Fruit fly (Drosophila melanogaster) whole organism, embryonic: ENCODE data around the gene UQCR-C1.
A peak's percentile ranks its signal among the peaks of the same experiment; 100 is the strongest.

Experiments
- CG10147 ChIP-seq: fragments of 200-800 bp; sonication (Bioruptor generic); optimal IDR thresholded peaks from 2 replicates; lab custom pipeline; 2019; ENCODE audit warnings: missing biosample characterization, mild to moderate bottlenecking, missing genetic modification characterization, moderate library complexity
- CG10267 ChIP-seq: fragments of 200-800 bp; sonication (Bioruptor generic); optimal IDR thresholded peaks from 2 replicates; lab custom pipeline; 2018; ENCODE audit warnings: missing biosample characterization, mild to moderate bottlenecking, missing genetic modification characterization, moderate library complexity
- CG10321 ChIP-seq: fragments of 200-800 bp; sonication (Bioruptor generic); IDR thresholded peaks from 2 replicates; pipeline ENCODE4 v1.3.6; 2022; ENCODE audit warnings: missing biosample characterization, missing genetic modification characterization
- CG10959 ChIP-seq: fragments of 200-800 bp; sonication (Bioruptor generic); IDR thresholded peaks from 2 replicates; pipeline ENCODE4 v1.3.6; 2022; ENCODE audit warnings: missing biosample characterization, missing genetic modification characterization
- CG11398 ChIP-seq: fragments of 200-800 bp; sonication (Bioruptor generic); optimal IDR thresholded peaks from 2 replicates; lab custom pipeline; 2016; ENCODE audit warnings: missing biosample characterization, missing genetic modification characterization
- CG11456 ChIP-seq: fragments of 200-800 bp; sonication (Bioruptor generic); IDR thresholded peaks from 3 replicates; pipeline ENCODE4 v1.3.6; 2022; ENCODE audit warnings: missing biosample characterization, missing genetic modification characterization
- CG11696 ChIP-seq: fragments of 200-800 bp; sonication (Bioruptor generic); IDR thresholded peaks from 2 replicates; pipeline ENCODE4 v1.3.6; 2022; ENCODE audit warnings: missing biosample characterization, missing genetic modification characterization
- CG12391 ChIP-seq: fragments of 200-800 bp; sonication (Bioruptor generic); optimal IDR thresholded peaks from 3 replicates; lab custom pipeline; 2018; ENCODE audit warnings: missing biosample characterization, mild to moderate bottlenecking, missing genetic modification characterization, moderate library complexity
- CG13123 ChIP-seq: fragments of 200-800 bp; sonication (Bioruptor generic); optimal IDR thresholded peaks from 2 replicates; lab custom pipeline; 2016; ENCODE audit warnings: missing biosample characterization, missing genetic modification characterization
- CG14710 ChIP-seq: fragments of 200-800 bp; sonication (Bioruptor generic); optimal IDR thresholded peaks from 3 replicates; lab custom pipeline; 2019; ENCODE audit warnings: missing biosample characterization, mild to moderate bottlenecking, missing genetic modification characterization, moderate library complexity
- CG15269 ChIP-seq: fragments of 200-800 bp; sonication (Bioruptor generic); optimal IDR thresholded peaks from 2 replicates; lab custom pipeline; 2018; ENCODE audit warnings: missing biosample characterization, mild to moderate bottlenecking, missing genetic modification characterization, moderate library complexity
- CG16813 ChIP-seq: fragments of 200-800 bp; sonication (Bioruptor generic); IDR thresholded peaks from 3 replicates; pipeline ENCODE4 v1.3.6; 2022; ENCODE audit warnings: missing biosample characterization, missing genetic modification characterization; ENCODE audit not compliant: partially characterized antibody
- CG34422 ChIP-seq: fragments of 200-800 bp; sonication (Bioruptor generic); IDR thresholded peaks from 3 replicates; pipeline ENCODE4 v1.3.6; 2022; ENCODE audit warnings: missing biosample characterization, missing genetic modification characterization
- CG3995 ChIP-seq: fragments of 200-800 bp; sonication (Bioruptor generic); optimal IDR thresholded peaks from 3 replicates; lab custom pipeline; 2016; ENCODE audit warnings: missing biosample characterization, missing genetic modification characterization
- CG4820 ChIP-seq: fragments of 200-800 bp; sonication (Bioruptor generic); optimal IDR thresholded peaks from 3 replicates; lab custom pipeline; 2016; ENCODE audit warnings: missing biosample characterization, missing genetic modification characterization
- CG6272 ChIP-seq: fragments of 200-800 bp; sonication (Bioruptor generic); IDR thresholded peaks from 2 replicates; pipeline ENCODE4 v1.3.6; 2022; ENCODE audit warnings: missing biosample characterization, missing genetic modification characterization
- CG6791 ChIP-seq: fragments of 200-800 bp; sonication (Bioruptor generic); IDR thresholded peaks from 3 replicates; pipeline ENCODE4 v1.3.6; 2022; ENCODE audit warnings: missing biosample characterization, missing genetic modification characterization; ENCODE audit not compliant: partially characterized antibody
- CG7839 ChIP-seq: fragments of 200-800 bp; sonication (Bioruptor generic); optimal IDR thresholded peaks from 3 replicates; lab custom pipeline; 2018; ENCODE audit warnings: missing biosample characterization, mild to moderate bottlenecking, missing genetic modification characterization, moderate library complexity
- CG8388 ChIP-seq: fragments of 200-800 bp; sonication (Bioruptor generic); optimal IDR thresholded peaks from 2 replicates; lab custom pipeline; 2019; ENCODE audit warnings: missing biosample characterization, mild to moderate bottlenecking, missing genetic modification characterization, moderate library complexity
- CG9215 ChIP-seq: fragments of 200-800 bp; sonication (Bioruptor generic); IDR thresholded peaks from 2 replicates; pipeline ENCODE4 v1.3.6; 2022; ENCODE audit warnings: missing biosample characterization, missing genetic modification characterization
- CG9437 ChIP-seq: fragments of 200-800 bp; sonication (Bioruptor generic); optimal IDR thresholded peaks from 2 replicates; lab custom pipeline; 2018; ENCODE audit warnings: missing biosample characterization, mild to moderate bottlenecking, missing genetic modification characterization
- CG9817 ChIP-seq: fragments of 200-800 bp; sonication (Bioruptor generic); optimal IDR thresholded peaks from 2 replicates; lab custom pipeline; 2018; ENCODE audit warnings: missing biosample characterization, mild to moderate bottlenecking, missing genetic modification characterization, moderate library complexity
- CTCF ChIP-seq: fragments of 200-800 bp; sonication (Bioruptor generic); optimal IDR thresholded peaks from 2 replicates; lab custom pipeline; 2017; ENCODE audit warnings: missing biosample characterization, mild to moderate bottlenecking, missing genetic modification characterization, moderate library complexity
- Fer2 ChIP-seq: fragments of 200-800 bp; sonication (Bioruptor generic); optimal IDR thresholded peaks from 2 replicates; lab custom pipeline; 2018; ENCODE audit warnings: missing biosample characterization, mild to moderate bottlenecking, missing genetic modification characterization, moderate library complexity
- Gug ChIP-seq: fragments of 200-800 bp; sonication (Bioruptor generic); IDR thresholded peaks from 4 replicates; pipeline ENCODE4 v1.3.6; 2022; ENCODE audit warnings: missing biosample characterization, missing genetic modification characterization
- HLHmδ ChIP-seq: fragments of 200-800 bp; sonication (Bioruptor generic); optimal IDR thresholded peaks from 2 replicates; lab custom pipeline; 2018; ENCODE audit warnings: missing biosample characterization, mild to moderate bottlenecking, missing genetic modification characterization, moderate library complexity
- Hey ChIP-seq: fragments of 200-800 bp; sonication (Bioruptor generic); optimal IDR thresholded peaks from 3 replicates; lab custom pipeline; 2018; ENCODE audit warnings: missing biosample characterization, mild to moderate bottlenecking, missing genetic modification characterization
- HmgZ ChIP-seq: fragments of 200-800 bp; sonication (Bioruptor generic); optimal IDR thresholded peaks from 2 replicates; lab custom pipeline; 2018; ENCODE audit warnings: missing biosample characterization, mild to moderate bottlenecking, missing genetic modification characterization
- Hmr ChIP-seq: fragments of 200-800 bp; sonication (Bioruptor generic); optimal IDR thresholded peaks from 3 replicates; lab custom pipeline; 2017; ENCODE audit warnings: mild to moderate bottlenecking, missing biosample characterization, missing genetic modification reagents, missing genetic modification characterization
- MBD-R2 ChIP-seq: fragments of 200-800 bp; sonication (Bioruptor generic); IDR thresholded peaks from 2 replicates; pipeline ENCODE4 v1.3.6; 2022; ENCODE audit warnings: missing biosample characterization, missing genetic modification characterization
- Myb ChIP-seq: fragments of 200-800 bp; sonication (Bioruptor generic); optimal IDR thresholded peaks from 2 replicates; lab custom pipeline; 2016; ENCODE audit warnings: missing biosample characterization, missing genetic modification characterization
- Nf-YA ChIP-seq: fragments of 200-800 bp; sonication (Bioruptor generic); IDR thresholded peaks from 2 replicates; pipeline ENCODE4 v1.3.6; 2022; ENCODE audit warnings: missing biosample characterization, missing genetic modification characterization
- Oaz ChIP-seq: fragments of 200-800 bp; sonication (Bioruptor generic); IDR thresholded peaks from 2 replicates; pipeline ENCODE4 v1.3.6; 2022; ENCODE audit warnings: missing biosample characterization, missing genetic modification characterization
- Pdp1 ChIP-seq, 2 experiments: fragments of 200-800 bp; sonication (Bioruptor generic); optimal IDR thresholded peaks; 3 replicates each; lab custom pipeline; 2016; ENCODE audit warnings: missing biosample characterization in 2 of 2, missing genetic modification characterization in 2 of 2, mild to moderate bottlenecking in 1 of 2, moderate library complexity in 1 of 2
- Rfx ChIP-seq: fragments of 200-800 bp; sonication (Bioruptor generic); IDR thresholded peaks from 2 replicates; pipeline ENCODE4 v1.3.6; 2022; ENCODE audit warnings: missing biosample characterization, missing genetic modification characterization
- Scr ChIP-seq: fragments of 200-800 bp; sonication (Bioruptor generic); IDR thresholded peaks from 2 replicates; pipeline ENCODE4 v1.3.6; 2022; ENCODE audit warnings: missing biosample characterization, missing genetic modification characterization; ENCODE audit not compliant: partially characterized antibody
- Sry-δ ChIP-seq: fragments of 200-800 bp; sonication (Bioruptor generic); optimal IDR thresholded peaks from 2 replicates; lab custom pipeline; 2016; ENCODE audit warnings: missing biosample characterization, missing genetic modification characterization
- Tbp ChIP-seq: fragments of >200 bp; optimal IDR thresholded peaks from 2 replicates; lab custom pipeline; 2018; ENCODE audit warnings: missing biosample characterization, missing genetic modification characterization
- Xbp1 ChIP-seq: fragments of 200-800 bp; sonication (Bioruptor generic); optimal IDR thresholded peaks from 3 replicates; lab custom pipeline; 2016; ENCODE audit warnings: missing biosample characterization, mild to moderate bottlenecking, missing genetic modification characterization
- aop ChIP-seq: fragments of 200-800 bp; sonication (Bioruptor generic); IDR thresholded peaks from 2 replicates; pipeline ENCODE4 v1.3.6; 2022; ENCODE audit warnings: missing biosample characterization, missing genetic modification characterization
- ci ChIP-seq: fragments of 200-800 bp; sonication (Bioruptor generic); IDR thresholded peaks from 3 replicates; pipeline ENCODE4 v1.3.6; 2022; ENCODE audit warnings: missing biosample characterization, missing genetic modification characterization
- dm ChIP-seq: fragments of 200-800 bp; sonication (Bioruptor generic); optimal IDR thresholded peaks from 3 replicates; lab custom pipeline; 2016; ENCODE audit warnings: missing biosample characterization, missing genetic modification characterization
- fd96Cb ChIP-seq: fragments of 200-800 bp; sonication (Bioruptor generic); optimal IDR thresholded peaks from 2 replicates; lab custom pipeline; 2018; ENCODE audit warnings: missing biosample characterization, mild to moderate bottlenecking, missing genetic modification characterization, moderate library complexity
- gce ChIP-seq: fragments of 200-800 bp; sonication (Bioruptor generic); IDR thresholded peaks from 3 replicates; pipeline ENCODE4 v1.3.6; 2022; ENCODE audit warnings: missing biosample characterization, missing genetic modification characterization
- hth ChIP-seq: fragments of >200 bp; optimal IDR thresholded peaks from 2 replicates; lab custom pipeline; 2017; ENCODE audit warnings: inconsistent platforms
- kah ChIP-seq: fragments of 200-800 bp; sonication (Bioruptor generic); optimal IDR thresholded peaks from 2 replicates; lab custom pipeline; 2018; ENCODE audit warnings: missing biosample characterization, mild to moderate bottlenecking, missing genetic modification characterization
- salm ChIP-seq: fragments of 200-800 bp; sonication (Bioruptor generic); optimal IDR thresholded peaks from 2 replicates; lab custom pipeline; 2018; ENCODE audit warnings: missing biosample characterization, mild to moderate bottlenecking, missing genetic modification characterization
- sens-2 ChIP-seq: fragments of 200-800 bp; sonication (Bioruptor generic); IDR thresholded peaks from 2 replicates; pipeline ENCODE4 v1.3.6; 2022; ENCODE audit warnings: missing biosample characterization, missing genetic modification characterization
- sug ChIP-seq: fragments of 200-800 bp; optimal IDR thresholded peaks from 2 replicates; lab custom pipeline; 2019; ENCODE audit warnings: missing biosample characterization, mild to moderate bottlenecking, missing genetic modification characterization, moderate library complexity
- tap ChIP-seq: fragments of 200-800 bp; optimal IDR thresholded peaks from 3 replicates; lab custom pipeline; 2019; ENCODE audit warnings: missing biosample characterization, mild to moderate bottlenecking, missing genetic modification characterization, moderate library complexity
- tna ChIP-seq: fragments of 200-800 bp; sonication (Bioruptor generic); IDR thresholded peaks from 2 replicates; pipeline ENCODE4 v1.3.6; 2022; ENCODE audit warnings: missing biosample characterization, missing genetic modification characterization; ENCODE audit not compliant: partially characterized antibody

UQCR-C1 gene

DNA sequence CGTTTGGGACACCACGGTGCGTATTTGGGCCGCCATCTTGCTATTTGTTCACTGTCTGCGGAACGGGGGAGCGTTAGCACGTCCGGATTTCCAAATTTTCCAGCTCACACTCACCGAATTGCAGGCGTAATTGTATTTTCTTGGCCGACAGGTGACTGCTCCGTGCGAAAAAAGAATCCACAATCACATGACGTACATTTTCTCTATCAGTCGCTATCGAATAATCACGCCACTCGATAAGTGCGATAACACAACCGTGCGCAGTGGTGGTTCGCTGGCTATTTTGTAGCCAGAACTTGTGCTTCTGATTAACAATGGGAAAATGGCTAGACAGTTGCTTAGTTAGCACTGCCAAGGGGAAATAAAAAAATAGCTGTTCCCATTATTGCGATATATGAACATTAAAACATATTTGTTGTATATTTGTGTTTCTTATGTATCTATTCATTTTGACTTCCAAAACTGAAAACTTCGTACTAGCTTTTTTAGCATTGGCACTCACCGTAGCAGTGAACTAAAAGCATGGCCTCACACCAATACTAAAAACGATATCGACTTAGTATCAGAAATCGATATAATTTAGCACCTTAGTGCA is 13.9 kb downstream of the UQCR-C1 start, which contains the start of gene VhaPPA1-1 (continued):
- peak; percentile 63; the same call in 2 of the 3 replicates for TF ChIP-seq CG16813 (GFP tag; lab: Robert Waterston, UW)
- peak; percentile 37 for TF ChIP-seq Xbp1 (GFP tag; lab: Kevin White, UChicago)
- TF ChIP-seq CG10267 (tag; lab: Kevin White, UChicago) = peak; percentile 66
- no peak for TF ChIP-seq Hey (tag; lab: Kevin White, UChicago)
- peak; percentile 37 for TF ChIP-seq CTCF (GFP tag; lab: Kevin White, UChicago)
- 0 out of 2 replicates have a peak, but pooled peaks have one; percentile 28 for TF ChIP-seq sens-2 (GFP tag; lab: Robert Waterston, UW)
- TF ChIP-seq CG10321 (GFP tag; lab: Robert Waterston, UW) = no peak
- peak; percentile 24 for TF ChIP-seq CG12391 (tag; lab: Kevin White, UChicago)
- no peak for TF ChIP-seq fd96Cb (tag; lab: Kevin White, UChicago)
- TF ChIP-seq Gug (GFP tag; lab: Robert Waterston, UW) = no peak
- no peak for TF ChIP-seq kah (GFP tag; lab: Kevin White, UChicago)
- peak; percentile 42 for TF ChIP-seq HmgZ
- TF ChIP-seq tna (GFP tag; lab: Robert Waterston, UW) = no peak
- peak; percentile 69 for TF ChIP-seq sug (tag; lab: Kevin White, UChicago)
- no peak for TF ChIP-seq CG6272 (GFP tag; lab: Robert Waterston, UW)
- TF ChIP-seq Hmr (GFP tag; lab: Kevin White, UChicago) = peak; percentile 43
- peak; percentile 86 for TF ChIP-seq Sry-δ (GFP tag; lab: Kevin White, UChicago)
- peak; percentile 51 for TF ChIP-seq Tbp
- TF ChIP-seq CG9817 (tag; lab: Kevin White, UChicago) = peak; percentile 16
- no peak for TF ChIP-seq aop
- no peak for TF ChIP-seq CG11696 (GFP tag; lab: Robert Waterston, UW)
- no peak for TF ChIP-seq CG10959 (GFP tag; lab: Robert Waterston, UW)
- peak; percentile 56 for TF ChIP-seq dm (GFP tag; lab: Kevin White, UChicago)
- peak; percentile 62; the same call in 1 of the 3 replicates for TF ChIP-seq CG34422 (GFP tag; lab: Robert Waterston, UW)
- no peak for TF ChIP-seq Fer2 (tag; lab: Kevin White, UChicago)
- TF ChIP-seq CG15269 (tag; lab: Kevin White, UChicago) = no peak
- no peak for TF ChIP-seq Oaz (GFP tag; lab: Robert Waterston, UW)
- no peak for TF ChIP-seq CG11398 (GFP tag; lab: Kevin White, UChicago)
- peak; percentile 4 for TF ChIP-seq CG7839 (tag; lab: Kevin White, UChicago)
- no peak for TF ChIP-seq gce (GFP tag; lab: Robert Waterston, UW)
- peak; percentile 44; the same call in 1 of the 2 replicates for TF ChIP-seq MBD-R2 (GFP tag; lab: Robert Waterston, UW)
- no peak for TF ChIP-seq CG4820 (GFP tag; lab: Kevin White, UChicago)
- TF ChIP-seq CG13123 (GFP tag; lab: Kevin White, UChicago) = no peak
- peak; percentile 68 for TF ChIP-seq CG3995 (GFP tag; lab: Kevin White, UChicago)
- peak; percentile 59; the same call in 1 of the 2 replicates for TF ChIP-seq Scr (GFP tag; lab: Robert Waterston, UW)
- TF ChIP-seq Myb (GFP tag; lab: Kevin White, UChicago) = peak; percentile 95
- TF ChIP-seq ci (GFP tag; lab: Robert Waterston, UW) = 0 out of 3 replicates have a peak, but pooled peaks have one; percentile 38
- TF ChIP-seq HLHmδ = peak; percentile 4
- TF ChIP-seq Nf-YA (GFP tag; lab: Robert Waterston, UW) = no peak
- TF ChIP-seq CG6791 (GFP tag; lab: Robert Waterston, UW) = peak; percentile 48; the same call in 2 of the 3 replicates
- TF ChIP-seq hth (lab: Kevin White, UChicago) = no peak
- TF ChIP-seq salm (tag; lab: Kevin White, UChicago) = no peak
- no peak for TF ChIP-seq CG9437 (GFP tag; lab: Kevin White, UChicago)
- TF ChIP-seq CG11456 (GFP tag; lab: Robert Waterston, UW) = no peak
- peak in 1 of 2 experiments; percentile 39 for TF ChIP-seq Pdp1 (GFP tag; optimal IDR thresholded peaks at IDR 0.05; lab: Kevin White, UChicago)
- TF ChIP-seq CG14710 = peak; percentile 85
- 0 out of 2 replicates have a peak, but pooled peaks have one; percentile 4 for TF ChIP-seq Rfx (GFP tag; lab: Robert Waterston, UW)
- peak; percentile 9 for TF ChIP-seq CG8388 (GFP tag; lab: Kevin White, UChicago)
- no peak for TF ChIP-seq tap (tag; lab: Kevin White, UChicago)
- TF ChIP-seq CG9215 (GFP tag; lab: Robert Waterston, UW) = no peak
- peak; percentile 58 for TF ChIP-seq CG10147 (GFP tag; lab: Kevin White, UChicago)
